Worm (Caenorhabditis elegans) whole organism, L3 larva: ENCODE data around the gene VW02B12L.2.

Source experiments
- ceh-9 ChIP-seq: sonication (generic microtip); optimal IDR thresholded peaks from 2 replicates; lab custom pipeline; 2018; ENCODE audit warnings: missing biosample characterization, missing genetic modification characterization
- fkh-10 ChIP-seq: sonication (generic microtip); optimal IDR thresholded peaks from 2 replicates; lab custom pipeline; 2017; ENCODE audit warnings: missing biosample characterization, missing genetic modification reagents, missing genetic modification characterization
- nhr-23 ChIP-seq: fragments of 150-350 bp; optimal IDR thresholded peaks from 2 replicates; lab custom pipeline; 2014; ENCODE audit warnings: missing biosample characterization, missing genetic modification reagents, missing genetic modification characterization

ce11 chrII:11472542-11472941 is 32.4 kb upstream of the VW02B12L.2 start:
- TF ChIP-seq nhr-23 (tag; lab: Kevin White, UChicago) (no peak), ceh-9 (tag; lab: Kevin White, UChicago) (no peak), fkh-10 (GFP tag; lab: Kevin White, UChicago) (no peak)
